Worm (Caenorhabditis elegans): ENCODE measurements around the gene pfas-1.

Gene pfas-1

DNA sequence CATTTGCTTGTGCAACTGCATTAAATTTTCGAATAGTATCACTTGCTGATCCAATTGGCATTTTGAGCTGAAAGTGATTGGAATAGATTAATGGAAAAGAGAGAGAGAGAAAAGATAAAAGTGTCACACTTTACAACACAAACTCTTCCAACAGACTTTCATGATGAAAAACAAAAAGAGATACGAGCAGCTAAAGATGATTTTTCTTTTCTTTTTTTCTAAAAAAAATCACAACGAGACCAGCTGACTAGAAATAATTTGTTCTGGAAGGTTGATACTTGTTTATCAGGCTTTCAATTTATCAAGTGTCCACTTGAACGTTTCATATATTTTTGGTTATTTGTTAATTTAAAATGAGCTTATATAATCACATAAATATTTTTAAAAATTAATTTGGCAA, 44.0 kb upstream of the pfas-1 start:
- TF ChIP-seq madf-8 (GFP tag; conservative IDR thresholded peaks at IDR 0.05) = no peak
- no peak for TF ChIP-seq lsl-1 (GFP tag; optimal IDR thresholded peaks at IDR 0.05)
- no peak for TF ChIP-seq snpc-1.1 (tag; optimal IDR thresholded peaks at IDR 0.05; ENCODE audit: insufficient read depth)

DNA sequence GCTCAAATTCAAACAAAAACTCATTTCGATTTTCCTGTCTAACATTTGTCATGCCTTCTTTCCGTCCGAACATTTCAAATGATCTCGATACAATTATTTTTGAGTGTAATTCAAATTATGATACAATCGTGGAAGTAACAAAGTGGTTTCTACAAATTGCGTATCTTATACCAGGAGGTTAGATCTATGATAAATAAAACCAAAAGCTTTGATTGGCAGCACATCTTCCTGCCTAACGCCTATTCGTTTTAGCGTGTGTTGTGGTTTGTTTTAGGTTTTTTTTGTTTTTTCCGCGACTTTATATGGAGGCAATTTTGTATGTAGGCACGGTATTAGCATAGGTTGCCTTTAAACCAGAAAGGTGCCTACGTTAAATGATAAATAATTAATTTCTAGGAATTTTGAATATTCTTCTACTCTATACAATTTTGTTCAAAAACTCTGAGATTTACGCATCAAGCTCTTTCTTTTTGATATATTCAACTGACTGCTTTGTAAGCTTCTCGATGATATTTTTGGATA, 36.9 kb upstream of the pfas-1 start, which contains the start of gene srg-11:
TSS of gene srg-11 (plus strand) at position 51 of the 522 bp plus-strand sequence.
- TF ChIP-seq B0019.2 (GFP tag; conservative IDR thresholded peaks at IDR 0.05) (no peak), madf-10 (tag; optimal IDR thresholded peaks at IDR 0.05) (no peak), madf-6 (GFP tag; IDR thresholded peaks at IDR 0.05) (no peak), dpff-1 (tag; optimal IDR thresholded peaks at IDR 0.05) (no peak), ets-4 (GFP tag; optimal IDR thresholded peaks at IDR 0.05) (no peak), tlf-1 (GFP tag; optimal IDR thresholded peaks at IDR 0.05) (no peak), zfh-2 (GFP tag; conservative IDR thresholded peaks at IDR 0.05) (no peak)

DNA sequence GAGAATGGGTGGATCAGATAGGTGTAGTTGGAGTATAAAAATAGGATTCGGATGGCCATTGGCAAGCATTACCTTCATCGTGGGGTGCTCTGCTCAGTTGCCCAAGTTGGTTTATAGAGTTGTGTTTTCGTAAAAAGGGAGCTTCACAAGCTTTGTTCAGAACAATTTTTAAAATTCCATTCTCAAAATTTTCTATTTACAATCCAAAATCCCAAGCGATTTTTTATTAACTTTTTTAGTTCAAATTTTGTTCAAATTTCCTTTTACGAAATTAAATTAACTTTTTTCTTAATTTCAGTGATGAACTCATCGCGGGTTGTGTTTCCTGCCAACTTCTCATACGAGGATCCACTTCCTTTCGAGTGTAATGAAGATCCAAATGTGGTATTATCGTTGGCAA, 34.4 kb upstream of the pfas-1 start, which contains the start of gene srg-10:
TSS of gene srg-10 (plus strand) at position 301 of the 400 bp plus-strand sequence.
- TF ChIP-seq ztf-22 (GFP tag; optimal IDR thresholded peaks at IDR 0.05) (no peak), Y56A3A.18 (GFP tag; IDR thresholded peaks at IDR 0.05) (no peak), akir-1 (GFP tag; optimal IDR thresholded peaks at IDR 0.05) (no peak), bed-2 (GFP tag; IDR thresholded peaks at IDR 0.05) (no peak)

DNA sequence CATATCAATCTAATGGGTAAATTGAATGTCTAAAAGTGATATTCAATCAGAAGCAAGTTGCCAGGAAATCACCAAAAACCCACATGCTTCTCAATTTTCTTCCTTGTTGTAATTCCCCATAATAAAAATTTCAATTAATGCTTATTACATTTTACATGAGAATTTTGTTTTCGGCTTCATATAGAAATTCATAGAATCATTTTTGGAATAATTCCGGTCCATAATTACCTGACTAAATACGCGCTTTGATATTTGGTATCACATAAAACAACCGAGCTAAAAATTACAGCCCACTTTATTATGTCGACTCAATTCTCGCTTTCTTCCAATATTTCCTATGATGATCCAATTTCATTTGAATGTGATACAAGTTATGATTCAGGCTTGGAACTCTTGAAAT, 28.8 kb upstream of the pfas-1 start, which contains the start of gene srg-13:
TSS of gene srg-13 (plus strand) at position 301 of the 400 bp plus-strand sequence.
- TF ChIP-seq ztf-26 (tag; optimal IDR thresholded peaks at IDR 0.05) (no peak), snpc-4 (GFP tag; optimal IDR thresholded peaks at IDR 0.05) (no peak), snpc-4 (tag; optimal IDR thresholded peaks at IDR 0.05) (no peak), Y53G8AR.9 (GFP tag; conservative IDR thresholded peaks at IDR 0.05) (no peak), B0261.1 (tag; optimal IDR thresholded peaks at IDR 0.05) (no peak), ceh-79 (tag; optimal IDR thresholded peaks at IDR 0.05) (no peak), ceh-27 (GFP tag; optimal IDR thresholded peaks at IDR 0.05) (no peak), dpff-1 (tag; optimal IDR thresholded peaks at IDR 0.05) (no peak), Y67H2A.10 (GFP tag; conservative IDR thresholded peaks at IDR 0.05) (no peak), ztf-6 (GFP tag; IDR thresholded peaks at IDR 0.05) (no peak), lsl-1 (GFP tag; optimal IDR thresholded peaks at IDR 0.05) (no peak), snpc-1.1 (tag; optimal IDR thresholded peaks at IDR 0.05; ENCODE audit: insufficient read depth) (no peak), F57A8.1 (GFP tag; optimal IDR thresholded peaks at IDR 0.05) (no peak), nfyb-1 (GFP tag; IDR thresholded peaks at IDR 0.05) (no peak), hrde-1 (tag; optimal IDR thresholded peaks at IDR 0.05; ENCODE audit: borderline replicate concordance) (no peak), bed-2 (GFP tag; IDR thresholded peaks at IDR 0.05) (no peak), lin-40 (tag; optimal IDR thresholded peaks at IDR 0.05) (no peak), ztf-18 (tag; optimal IDR thresholded peaks at IDR 0.05) (no peak), ekl-4 (GFP tag; IDR thresholded peaks at IDR 0.05) (no peak), D2030.7 (GFP tag; IDR thresholded peaks at IDR 0.05) (no peak), let-526 (GFP tag; IDR thresholded peaks at IDR 0.05) (no peak)

DNA sequence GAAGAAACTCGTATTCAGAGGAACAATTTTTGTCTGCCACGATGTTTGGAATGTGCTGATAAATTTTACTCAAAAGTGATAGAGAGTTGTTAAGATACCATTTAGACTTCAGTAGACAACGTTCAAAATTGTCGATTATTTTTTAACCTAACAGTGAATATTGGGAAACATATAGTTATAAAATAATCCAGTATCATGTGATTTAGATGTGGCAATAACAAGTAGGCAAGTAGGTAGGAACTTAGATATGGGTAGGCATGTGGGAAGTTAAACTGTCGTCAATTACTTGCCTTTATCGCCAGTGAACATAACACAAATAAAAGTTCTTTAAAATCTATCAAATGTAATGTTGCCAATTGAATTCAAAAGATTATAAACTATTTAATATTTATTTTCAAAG, 28.4 kb upstream of the pfas-1 start, which contains the start of gene T23F11.11:
TSS of gene T23F11.11 (minus strand) at position 101 of the 400 bp plus-strand sequence.
- TF ChIP-seq cebp-1 (GFP tag; IDR thresholded peaks at IDR 0.05) (no peak), cebp-1 (tag; optimal IDR thresholded peaks at IDR 0.05) (no peak), let-526 (GFP tag; IDR thresholded peaks at IDR 0.05) (no peak), madf-8 (GFP tag; conservative IDR thresholded peaks at IDR 0.05) (no peak), dpl-1 (GFP tag; optimal IDR thresholded peaks at IDR 0.05) (no peak), ets-4 (GFP tag; optimal IDR thresholded peaks at IDR 0.05) (no peak)
